Worm (Caenorhabditis elegans): ENCODE results near the gene gtl-2.

DNA sequence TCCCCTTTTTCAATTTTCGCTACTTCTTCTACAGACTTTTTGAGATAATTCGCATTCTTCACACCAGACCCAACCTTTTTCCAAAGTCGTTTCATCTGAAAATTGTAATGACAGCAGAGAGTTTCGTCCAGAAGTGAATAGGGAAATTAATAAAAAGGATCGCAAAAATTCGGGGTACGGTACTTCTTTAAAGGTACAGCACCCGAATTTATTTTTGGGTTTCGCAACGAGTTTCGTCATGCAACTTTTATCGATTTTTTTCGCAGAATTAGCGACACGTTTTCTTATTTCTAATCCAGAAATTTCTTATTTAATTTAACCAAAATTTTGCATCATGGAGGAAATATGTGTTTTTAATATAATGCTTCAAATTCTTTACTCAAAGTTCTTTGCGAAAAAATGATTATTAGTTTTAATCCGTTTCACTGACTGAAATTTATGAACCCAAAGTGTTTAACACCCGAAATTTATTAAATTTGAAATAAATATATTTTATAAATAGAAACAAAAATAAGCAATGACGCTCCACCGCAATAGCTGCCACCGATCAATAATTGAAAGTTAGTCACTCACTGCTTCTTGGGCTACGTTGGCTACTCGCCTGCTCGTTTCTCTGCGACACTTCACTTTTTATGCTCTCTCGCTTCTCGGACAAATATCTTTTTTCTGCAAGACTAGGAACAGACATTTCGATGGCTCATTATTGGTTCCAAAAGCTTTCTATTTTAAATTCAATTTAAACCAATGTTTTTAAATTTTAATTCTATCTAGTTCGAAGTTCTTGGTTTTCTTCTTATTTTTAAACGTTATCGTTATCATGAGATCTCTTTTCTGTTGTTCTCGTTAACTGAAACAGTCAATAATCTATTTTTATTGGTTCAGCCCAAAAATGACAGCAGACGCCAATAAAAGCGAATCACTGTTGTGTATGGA, 25.2 kb downstream of the gtl-2 start, which contains the start of the genes B0035.15 and dnj-1:
- no peak for TF ChIP-seq Y75B8A.6 (GFP tag; IDR thresholded peaks at IDR 0.05)
- TF ChIP-seq nhr-11 (tag; optimal IDR thresholded peaks at IDR 0.05) = no peak
- TF ChIP-seq T26A8.4 (GFP tag; IDR thresholded peaks at IDR 0.05) = no peak
- TF ChIP-seq egl-27 (tag; optimal IDR thresholded peaks at IDR 0.05) = no peak
- TF ChIP-seq ama-1 (optimal IDR thresholded peaks at IDR 0.05) = no peak
- no peak for TF ChIP-seq attf-4 (tag; optimal IDR thresholded peaks at IDR 0.05)
- TF ChIP-seq nhr-237 (tag; optimal IDR thresholded peaks at IDR 0.05) = no peak
- peak; percentile 56 for TF ChIP-seq mep-1 (tag; optimal IDR thresholded peaks at IDR 0.05)
- no peak for TF ChIP-seq nhr-25 (tag; optimal IDR thresholded peaks at IDR 0.05; ENCODE audit: borderline replicate concordance, insufficient read depth)
- no peak for TF ChIP-seq snpc-4 (tag; optimal IDR thresholded peaks at IDR 0.05)
- TF ChIP-seq gei-8 (GFP tag; optimal IDR thresholded peaks at IDR 0.05) = no peak
